Worm (Caenorhabditis elegans): ENCODE data around the gene W06F12.2.

The W06F12.2 gene

ce11 chrIII:13694048-13694447 is 37.4 kb downstream of the W06F12.2 start (continued):
- TF ChIP-seq Y75B8A.6 (GFP tag; IDR thresholded peaks at IDR 0.05) = no peak
- no peak for TF ChIP-seq lin-39 (tag; optimal IDR thresholded peaks at IDR 0.05)
- TF ChIP-seq nhr-6 (tag; optimal IDR thresholded peaks at IDR 0.05) = peak; percentile 61
- TF ChIP-seq madf-9 (GFP tag; conservative IDR thresholded peaks at IDR 0.05) = no peak
- TF ChIP-seq F26F4.8 (GFP tag; conservative IDR thresholded peaks at IDR 0.05) = no peak
- no peak for TF ChIP-seq dmd-8 (GFP tag; IDR thresholded peaks at IDR 0.05)
- peak in 1 of 2 experiments; percentile 76 for TF ChIP-seq mdl-1 (tag; optimal IDR thresholded peaks at IDR 0.05)
- TF ChIP-seq fos-1 (tag; optimal IDR thresholded peaks at IDR 0.05) = no peak
- no peak for TF ChIP-seq nhr-111 (GFP tag; optimal IDR thresholded peaks at IDR 0.05)
- TF ChIP-seq ctbp-1 (GFP tag; IDR thresholded peaks at IDR 0.05) = no peak
- TF ChIP-seq tra-1 (GFP tag; IDR thresholded peaks at IDR 0.05) = 0 out of 2 replicates have a peak, but pooled peaks have one; percentile 52
- no peak for TF ChIP-seq zag-1 (tag; optimal IDR thresholded peaks at IDR 0.05)
- no peak for TF ChIP-seq ceh-32 (tag; optimal IDR thresholded peaks at IDR 0.05; ENCODE audit: poor library complexity)
- TF ChIP-seq ceh-62 (tag; optimal IDR thresholded peaks at IDR 0.05) = no peak
- peak; percentile 69 for TF ChIP-seq dmd-6 (GFP tag; IDR thresholded peaks at IDR 0.05)
- TF ChIP-seq spr-1 (tag; optimal IDR thresholded peaks at IDR 0.05) = peak; percentile 37
- no peak for TF ChIP-seq daf-12 (tag; optimal IDR thresholded peaks at IDR 0.05)
- TF ChIP-seq Y105C5A.15 (GFP tag; IDR thresholded peaks at IDR 0.05) = no peak
- peak; percentile 90 for TF ChIP-seq hlh-11 (tag; optimal IDR thresholded peaks at IDR 0.05)
- no peak for TF ChIP-seq nhr-25 (tag; optimal IDR thresholded peaks at IDR 0.05; ENCODE audit: borderline replicate concordance, insufficient read depth)
- no peak for TF ChIP-seq attf-4 (tag; optimal IDR thresholded peaks at IDR 0.05)
- no peak for TF ChIP-seq nhr-41 (GFP tag; IDR thresholded peaks at IDR 0.05)
- peak; percentile 10 for TF ChIP-seq dpl-1 (GFP tag; optimal IDR thresholded peaks at IDR 0.05)
- TF ChIP-seq pha-4 (GFP tag; IDR thresholded peaks at IDR 0.05) = 0 out of 2 replicates have a peak, but pooled peaks have one; percentile 40
- TF ChIP-seq pha-4 (tag; optimal IDR thresholded peaks at IDR 0.05) = peak; percentile 36
- no peak for TF ChIP-seq R02D3.7 (tag; optimal IDR thresholded peaks at IDR 0.05)
- TF ChIP-seq zfp-2 (tag; optimal IDR thresholded peaks at IDR 0.05) = no peak
- peak; percentile 60 for TF ChIP-seq nhr-48 (tag; optimal IDR thresholded peaks at IDR 0.05)
- TF ChIP-seq F10B5.3 (tag; optimal IDR thresholded peaks at IDR 0.05) = no peak
- no peak for TF ChIP-seq ztf-7 (tag; optimal IDR thresholded peaks at IDR 0.05)
- no peak for TF ChIP-seq zfp-3 (GFP tag; conservative IDR thresholded peaks at IDR 0.05)
- TF ChIP-seq hlh-30 (tag; optimal IDR thresholded peaks at IDR 0.05; ENCODE audit: insufficient read depth) = peak; percentile 83
- no peak for TF ChIP-seq set-16 (GFP tag; IDR thresholded peaks at IDR 0.05)
- TF ChIP-seq nhr-102 (tag; optimal IDR thresholded peaks at IDR 0.05) = peak; percentile 28
- no peak for TF ChIP-seq D1046.2 (GFP tag; IDR thresholded peaks at IDR 0.05)
- TF ChIP-seq mdt-29 (GFP tag; IDR thresholded peaks at IDR 0.05) = peak; percentile 75
- TF ChIP-seq rbr-2 (tag; optimal IDR thresholded peaks at IDR 0.05) = peak; percentile 15
- TF ChIP-seq ceh-20 (GFP tag; IDR thresholded peaks at IDR 0.05) = 0 out of 2 replicates have a peak, but pooled peaks have one; percentile 18
- TF ChIP-seq F44E2.7 (GFP tag; IDR thresholded peaks at IDR 0.05) = no peak
- peak in 1 of 2 experiments; percentile 54 for TF ChIP-seq lsy-2 (tag; optimal IDR thresholded peaks at IDR 0.05)
- TF ChIP-seq lin-15B (tag; optimal IDR thresholded peaks at IDR 0.05) = no peak
- TF ChIP-seq nhr-42 (GFP tag; IDR thresholded peaks at IDR 0.05) = no peak
- TF ChIP-seq egl-27 (tag; optimal IDR thresholded peaks at IDR 0.05) = no peak
- TF ChIP-seq nhr-76 (tag; optimal IDR thresholded peaks at IDR 0.05) = no peak
- no peak for TF ChIP-seq ZK337.2 (GFP tag; IDR thresholded peaks at IDR 0.05)
- TF ChIP-seq nhr-237 (tag; optimal IDR thresholded peaks at IDR 0.05) = no peak
- TF ChIP-seq dmd-9 (GFP tag; IDR thresholded peaks at IDR 0.05) = no peak
- no peak for TF ChIP-seq zip-2 (tag; optimal IDR thresholded peaks at IDR 0.05)
- TF ChIP-seq mxl-2 (GFP tag; conservative IDR thresholded peaks at IDR 0.05) = no peak
- peak; percentile 77 for TF ChIP-seq mxl-3 (GFP tag; optimal IDR thresholded peaks at IDR 0.05)
- no peak for TF ChIP-seq F49E8.2 (tag; optimal IDR thresholded peaks at IDR 0.05; ENCODE audit: borderline replicate concordance)
- no peak for TF ChIP-seq Y5F2A.4 (GFP tag; optimal IDR thresholded peaks at IDR 0.05)

All from whole organism, L4 larva.